Fruit fly (Drosophila melanogaster) whole organism, pupa: ENCODE results near the gene disco.

Source experiments
- CG10348 ChIP-seq: fragments of 200-800 bp; sonication (Bioruptor generic); IDR thresholded peaks from 2 replicates; pipeline ENCODE4 v1.3.6; 2022; ENCODE audit warnings: missing biosample characterization, missing genetic modification characterization
- CG12605 ChIP-seq: fragments of 200-800 bp; sonication (Bioruptor generic); IDR thresholded peaks from 2 replicates; pipeline ENCODE4 v1.3.6; 2022; ENCODE audit warnings: missing biosample characterization, missing genetic modification characterization
- CG13204 ChIP-seq: fragments of 200-800 bp; sonication (Bioruptor generic); optimal IDR thresholded peaks from 2 replicates; lab custom pipeline; 2018; ENCODE audit warnings: missing biosample characterization, mild to moderate bottlenecking, missing genetic modification characterization, moderate library complexity
- CG14655 ChIP-seq: fragments of 200-800 bp; sonication (Bioruptor generic); optimal IDR thresholded peaks from 3 replicates; lab custom pipeline; 2017; ENCODE audit warnings: mild to moderate bottlenecking, missing biosample characterization, missing genetic modification reagents, missing genetic modification characterization
- CG15710 ChIP-seq: fragments of 200-800 bp; sonication (Bioruptor generic); optimal IDR thresholded peaks from 2 replicates; lab custom pipeline; 2018; ENCODE audit warnings: missing biosample characterization, mild to moderate bottlenecking, missing genetic modification characterization, moderate library complexity
- CG17806 ChIP-seq: fragments of 200-800 bp; sonication (Bioruptor generic); optimal IDR thresholded peaks from 2 replicates; lab custom pipeline; 2018; ENCODE audit warnings: missing biosample characterization, mild to moderate bottlenecking, missing genetic modification characterization, moderate library complexity
- CG32121 ChIP-seq: fragments of 200-800 bp; sonication (Bioruptor generic); IDR thresholded peaks from 2 replicates; pipeline ENCODE4 v1.3.6; 2022; ENCODE audit warnings: missing biosample characterization, missing genetic modification characterization
- CG34367 ChIP-seq: fragments of 200-800 bp; sonication (Bioruptor generic); optimal IDR thresholded peaks from 2 replicates; lab custom pipeline; 2018; ENCODE audit warnings: missing biosample characterization, mild to moderate bottlenecking, missing genetic modification characterization
- CG4496 ChIP-seq: fragments of 200-800 bp; sonication (Bioruptor generic); IDR thresholded peaks from 3 replicates; pipeline ENCODE4 v1.3.6; 2022; ENCODE audit warnings: missing biosample characterization, missing genetic modification characterization
- CG8159 ChIP-seq: fragments of 200-800 bp; sonication (Bioruptor generic); optimal IDR thresholded peaks from 3 replicates; lab custom pipeline; 2018; ENCODE audit warnings: missing biosample characterization, mild to moderate bottlenecking, missing genetic modification characterization, moderate library complexity
- CG8301 ChIP-seq: fragments of 200-800 bp; sonication (Bioruptor generic); optimal IDR thresholded peaks from 2 replicates; lab custom pipeline; 2018; ENCODE audit warnings: missing biosample characterization, mild to moderate bottlenecking, missing genetic modification characterization
- CG9948 ChIP-seq: fragments of 200-800 bp; sonication (Bioruptor generic); optimal IDR thresholded peaks from 2 replicates; lab custom pipeline; 2018; ENCODE audit warnings: missing biosample characterization, mild to moderate bottlenecking, missing genetic modification characterization, moderate library complexity
- D1 ChIP-seq: fragments of 200-800 bp; sonication (Bioruptor generic); optimal IDR thresholded peaks from 2 replicates; lab custom pipeline; 2018; ENCODE audit warnings: missing biosample characterization, mild to moderate bottlenecking, missing genetic modification characterization, moderate library complexity
- EcR ChIP-seq: fragments of 200-800 bp; sonication (Bioruptor generic); optimal IDR thresholded peaks from 3 replicates; lab custom pipeline; 2019; ENCODE audit warnings: missing biosample characterization, missing genetic modification characterization, mild to moderate bottlenecking, moderate library complexity, missing genetic modification reagents
- Ets98B ChIP-seq: fragments of 200-800 bp; sonication (Bioruptor generic); IDR thresholded peaks from 2 replicates; pipeline ENCODE4 v1.3.6; 2022; ENCODE audit warnings: missing biosample characterization, missing genetic modification characterization
- Pif1A ChIP-seq: fragments of 200-800 bp; sonication (Bioruptor generic); optimal IDR thresholded peaks from 3 replicates; lab custom pipeline; 2016; ENCODE audit warnings: missing biosample characterization, missing genetic modification characterization
- Pif1B ChIP-seq: fragments of 200-800 bp; sonication (Bioruptor generic); optimal IDR thresholded peaks from 3 replicates; lab custom pipeline; 2016; ENCODE audit warnings: missing biosample characterization, missing genetic modification characterization
- Snoo ChIP-seq: fragments of 200-800 bp; sonication (Bioruptor generic); optimal IDR thresholded peaks from 3 replicates; lab custom pipeline; 2017; ENCODE audit warnings: missing biosample characterization, mild to moderate bottlenecking, missing genetic modification characterization, inconsistent platforms
- fd96Ca ChIP-seq: fragments of 200-800 bp; sonication (Bioruptor generic); IDR thresholded peaks from 3 replicates; pipeline ENCODE4 v1.3.6; 2022; ENCODE audit warnings: missing biosample characterization, missing genetic modification characterization
- gl ChIP-seq: fragments of 200-800 bp; sonication (Bioruptor generic); optimal IDR thresholded peaks from 2 replicates; lab custom pipeline; 2018; ENCODE audit warnings: missing biosample characterization, mild to moderate bottlenecking, missing genetic modification characterization
- rn ChIP-seq: fragments of 200-800 bp; sonication (Bioruptor generic); IDR thresholded peaks from 2 replicates; pipeline ENCODE4 v1.3.6; 2022; ENCODE audit warnings: missing biosample characterization, missing genetic modification characterization

Gene disco

dm6 chrX:16216830-16217517 lies 424 bp upstream of the disco start:
- TF ChIP-seq Ets98B (GFP tag; lab: Robert Waterston, UW) (0 out of 2 replicates have a peak, but pooled peaks have one; percentile 17), CG13204 (GFP tag; lab: Kevin White, UChicago) (peak; percentile 34), CG15710 (tag; lab: Kevin White, UChicago) (no peak), CG10348 (GFP tag; lab: Robert Waterston, UW) (no peak), D1 (no peak), fd96Ca (GFP tag; lab: Robert Waterston, UW) (peak; percentile 31; the same call in 1 of the 3 replicates), EcR (peak; percentile 52)

- no peak for TF ChIP-seq rn (GFP tag; lab: Robert Waterston, UW)
- no peak for TF ChIP-seq CG14655 (GFP tag; lab: Kevin White, UChicago)
- 0 out of 3 replicates have a peak, but pooled peaks have one; percentile 25 for TF ChIP-seq CG4496 (GFP tag; lab: Robert Waterston, UW)
- TF ChIP-seq fd96Ca (GFP tag; lab: Robert Waterston, UW), result 0 out of 3 replicates have a peak, but pooled peaks have one; percentile 35
These were observed 2.6 kb downstream of the disco start for dm6 chrX:16213998-16214397.

DNA sequence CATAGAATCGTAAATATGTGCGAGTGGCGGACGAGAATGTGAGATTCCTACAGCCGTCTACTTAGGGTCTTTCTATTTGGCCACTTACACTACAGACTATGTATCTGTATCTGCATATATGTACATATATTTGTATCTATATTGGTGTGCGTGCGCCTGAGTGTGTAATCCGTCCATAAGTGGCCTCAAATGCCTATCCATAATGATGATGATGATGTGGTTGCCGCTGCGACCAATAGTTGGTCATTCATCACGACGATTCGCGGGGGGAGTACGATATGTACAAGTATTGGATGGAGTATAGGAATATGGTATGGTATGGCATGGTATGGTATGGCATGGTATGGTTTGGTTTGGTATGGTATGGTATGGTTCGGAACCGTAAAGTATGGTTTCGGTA lies 6.9 kb downstream of the disco start:
- TF ChIP-seq CG12605 (GFP tag; lab: Robert Waterston, UW) (no peak), Pif1B (GFP tag; lab: Kevin White, UChicago) (no peak), CG17806 (tag; lab: Kevin White, UChicago) (no peak), CG34367 (tag; lab: Kevin White, UChicago) (no peak), CG8301 (tag; lab: Kevin White, UChicago) (no peak), CG32121 (GFP tag; lab: Robert Waterston, UW) (no peak), CG13204 (GFP tag; lab: Kevin White, UChicago) (no peak), Pif1A (no peak), CG4496 (GFP tag; lab: Robert Waterston, UW) (no peak), D1 (no peak), CG10348 (GFP tag; lab: Robert Waterston, UW) (no peak), CG14655 (GFP tag; lab: Kevin White, UChicago) (no peak), Snoo (tag; lab: Kevin White, UChicago) (no peak), gl (no peak), CG15710 (tag; lab: Kevin White, UChicago) (no peak), fd96Ca (GFP tag; lab: Robert Waterston, UW) (no peak), Ets98B (GFP tag; lab: Robert Waterston, UW) (no peak), EcR (no peak), CG9948 (tag; lab: Kevin White, UChicago) (no peak), rn (GFP tag; lab: Robert Waterston, UW) (no peak)

DNA sequence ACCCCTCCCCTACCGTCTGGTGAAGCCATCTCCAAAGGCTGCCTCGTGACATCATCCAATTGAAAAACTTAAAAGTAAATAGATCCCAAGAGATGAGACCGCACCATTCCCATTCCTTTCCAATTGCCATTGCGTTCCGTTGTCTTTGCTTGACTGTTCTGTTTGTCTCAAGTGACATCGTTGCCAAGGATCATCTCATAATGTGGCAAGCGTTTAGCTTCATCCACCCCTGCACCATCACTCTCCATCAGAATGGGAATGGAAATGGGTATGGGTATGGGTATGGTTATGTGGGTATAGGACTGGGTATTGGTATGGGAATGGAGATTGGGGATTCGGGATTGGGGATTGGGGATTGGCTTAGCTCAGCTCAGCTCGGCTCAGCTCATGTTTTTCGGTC lies 7.9 kb downstream of the disco start:
- TF ChIP-seq Pif1B (GFP tag; lab: Kevin White, UChicago) (no peak), rn (GFP tag; lab: Robert Waterston, UW) (no peak), CG9948 (tag; lab: Kevin White, UChicago) (no peak), fd96Ca (GFP tag; lab: Robert Waterston, UW) (no peak), CG12605 (GFP tag; lab: Robert Waterston, UW) (no peak), Snoo (tag; lab: Kevin White, UChicago) (no peak), D1 (no peak), EcR (no peak), CG13204 (GFP tag; lab: Kevin White, UChicago) (no peak), CG8301 (tag; lab: Kevin White, UChicago) (no peak), CG4496 (GFP tag; lab: Robert Waterston, UW) (no peak)

DNA sequence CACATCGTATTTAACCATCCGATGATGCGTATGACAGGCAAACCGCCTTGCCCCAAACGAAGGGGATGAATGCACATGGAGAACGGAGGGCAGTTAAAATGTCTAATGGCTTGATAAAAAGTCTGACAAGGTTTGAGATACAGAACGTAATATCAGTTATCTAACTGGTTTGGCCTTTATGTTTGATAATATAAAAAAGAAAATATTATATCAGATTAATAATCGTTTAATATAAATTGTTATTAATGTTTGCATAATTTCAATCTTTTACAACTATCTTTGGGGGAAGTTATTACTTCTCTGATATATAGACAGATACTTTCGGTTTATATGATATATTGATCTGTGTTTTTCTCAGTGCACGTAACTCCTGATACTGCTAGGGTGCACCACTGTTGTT lies 11.4 kb downstream of the disco start:
- TF ChIP-seq CG15710 (tag; lab: Kevin White, UChicago) (peak; percentile 30), Pif1A (no peak), CG9948 (tag; lab: Kevin White, UChicago) (peak; percentile 24), CG32121 (GFP tag; lab: Robert Waterston, UW) (no peak), CG17806 (tag; lab: Kevin White, UChicago) (peak; percentile 25), CG8159 (tag; lab: Kevin White, UChicago) (peak; percentile 56), CG34367 (tag; lab: Kevin White, UChicago) (no peak), fd96Ca (GFP tag; lab: Robert Waterston, UW) (no peak), D1 (no peak)

DNA sequence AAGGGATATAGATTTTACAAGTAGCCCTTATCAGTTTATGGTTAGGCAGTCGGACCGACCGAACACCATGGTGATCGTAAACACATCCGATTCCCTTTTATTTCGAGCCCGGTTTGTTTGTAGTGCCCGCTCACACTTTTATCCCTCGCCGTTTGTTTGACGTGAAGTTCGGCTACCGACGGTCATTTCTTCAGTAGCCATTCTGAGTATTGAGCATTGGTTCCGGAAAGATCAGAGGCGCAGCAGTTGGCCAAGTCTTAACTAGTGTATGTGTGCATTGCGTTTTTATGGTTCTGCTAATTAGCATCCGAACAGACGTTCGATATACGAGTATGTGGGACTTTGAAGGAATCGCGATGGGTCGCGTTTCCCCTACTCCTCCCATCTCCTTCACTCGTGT lies 11.9 kb downstream of the disco start:
- TF ChIP-seq EcR (no peak), CG34367 (tag; lab: Kevin White, UChicago) (no peak), Ets98B (GFP tag; lab: Robert Waterston, UW) (no peak), CG32121 (GFP tag; lab: Robert Waterston, UW) (no peak), CG17806 (tag; lab: Kevin White, UChicago) (no peak), CG9948 (tag; lab: Kevin White, UChicago) (no peak), gl (no peak), Snoo (tag; lab: Kevin White, UChicago) (no peak), CG8301 (tag; lab: Kevin White, UChicago) (no peak), CG14655 (GFP tag; lab: Kevin White, UChicago) (no peak), CG4496 (GFP tag; lab: Robert Waterston, UW) (no peak), Pif1B (GFP tag; lab: Kevin White, UChicago) (no peak), CG15710 (tag; lab: Kevin White, UChicago) (no peak), CG10348 (GFP tag; lab: Robert Waterston, UW) (no peak), CG12605 (GFP tag; lab: Robert Waterston, UW) (no peak), CG8159 (tag; lab: Kevin White, UChicago) (no peak)
